Worm (Caenorhabditis elegans): Measurements from ENCODE around the gene str-27.

Gene str-27

DNA sequence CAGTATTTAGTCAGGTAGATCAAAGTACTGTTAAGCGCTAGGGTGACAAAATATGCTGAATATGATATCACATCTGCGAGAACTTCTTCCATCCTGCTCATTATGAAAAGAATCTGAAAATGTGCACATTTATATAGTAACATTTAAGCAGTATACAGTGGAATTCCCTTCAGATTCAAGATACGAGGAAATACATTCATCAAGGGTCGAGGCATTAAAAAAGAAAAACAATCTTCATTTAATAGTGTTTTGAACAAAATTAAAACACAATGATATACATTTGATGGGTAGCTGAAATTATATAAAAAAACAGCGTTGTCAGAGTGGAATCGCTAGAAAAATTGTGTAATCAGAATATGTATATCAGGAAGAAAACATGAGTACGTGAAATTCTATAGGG lies at the start of gene str-27:
Gene str-27, minus strand, starts transcription at position 101 of the 400 bp plus-strand sequence.
- TF ChIP-seq nhr-12 (tag; optimal IDR thresholded peaks at IDR 0.05) (no peak), nhr-76 (tag; optimal IDR thresholded peaks at IDR 0.05) (no peak), ceh-83 (GFP tag; optimal IDR thresholded peaks at IDR 0.05) (no peak), M03D4.4 (tag; optimal IDR thresholded peaks at IDR 0.05) (no peak), nhr-28 (tag; optimal IDR thresholded peaks at IDR 0.05) (no peak), hlh-1 (tag; optimal IDR thresholded peaks at IDR 0.05) (no peak), ham-2 (GFP tag; optimal IDR thresholded peaks at IDR 0.05) (no peak), unc-120 (tag; optimal IDR thresholded peaks at IDR 0.05; ENCODE audit: poor library complexity, severe bottlenecking) (no peak), pha-4 (tag; optimal IDR thresholded peaks at IDR 0.05) (no peak), lin-13 (tag; optimal IDR thresholded peaks at IDR 0.05) (no peak), unc-62 (GFP tag; optimal IDR thresholded peaks at IDR 0.05) (no peak), lin-32 (GFP tag; optimal IDR thresholded peaks at IDR 0.05) (no peak), cnd-1 (tag; optimal IDR thresholded peaks at IDR 0.05) (no peak)

DNA sequence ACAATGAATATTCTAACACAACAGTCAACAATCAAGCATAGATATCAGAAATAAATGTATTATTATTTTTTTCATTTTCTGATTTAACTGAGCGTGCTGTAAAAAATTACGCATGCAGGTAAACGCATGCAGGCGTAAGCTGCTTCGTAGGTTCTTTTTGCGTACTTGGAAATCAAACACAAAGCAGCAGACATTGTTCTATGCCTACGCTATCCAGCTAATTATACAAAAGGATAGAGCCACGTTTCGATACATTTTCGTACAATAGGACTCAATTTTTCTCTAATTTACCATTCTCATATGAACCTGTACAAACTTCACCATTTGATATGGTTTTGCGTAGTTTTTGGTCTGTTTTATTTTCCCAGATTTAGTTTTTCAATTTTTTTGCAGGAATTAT lies 46.9 kb upstream of the str-27 start, which contains the start of gene T26E4.3:
Gene T26E4.3, plus strand, starts transcription at position 301 of the 400 bp plus-strand sequence.
- no peak for TF ChIP-seq elt-3 (tag; optimal IDR thresholded peaks at IDR 0.05)
- no peak for TF ChIP-seq flh-1 (GFP tag; optimal IDR thresholded peaks at IDR 0.05)
- TF ChIP-seq ceh-39 (tag; optimal IDR thresholded peaks at IDR 0.05): no peak
- TF ChIP-seq hlh-1 (tag; optimal IDR thresholded peaks at IDR 0.05): no peak
- no peak for TF ChIP-seq mls-2 (tag; optimal IDR thresholded peaks at IDR 0.05)
- no peak for TF ChIP-seq blmp-1 (tag; optimal IDR thresholded peaks at IDR 0.05)
- no peak for TF ChIP-seq nhr-2 (tag; optimal IDR thresholded peaks at IDR 0.05)
- no peak for TF ChIP-seq ceh-43 (GFP tag; optimal IDR thresholded peaks at IDR 0.05)
- TF ChIP-seq sem-2 (GFP tag; optimal IDR thresholded peaks at IDR 0.05): no peak
- no peak for TF ChIP-seq tbx-8 (GFP tag; optimal IDR thresholded peaks at IDR 0.05)
- TF ChIP-seq unc-39 (tag; optimal IDR thresholded peaks at IDR 0.05): no peak
- TF ChIP-seq nhr-76 (tag; optimal IDR thresholded peaks at IDR 0.05): no peak
- TF ChIP-seq elt-1 (tag; optimal IDR thresholded peaks at IDR 0.05; ENCODE audit: borderline replicate concordance, insufficient read depth): no peak
- TF ChIP-seq drap-1 (GFP tag; optimal IDR thresholded peaks at IDR 0.05): no peak
- no peak for TF ChIP-seq lin-13 (tag; optimal IDR thresholded peaks at IDR 0.05)
- TF ChIP-seq ceh-83 (GFP tag; optimal IDR thresholded peaks at IDR 0.05): no peak
- no peak for TF ChIP-seq lsy-2 (tag; optimal IDR thresholded peaks at IDR 0.05)

DNA sequence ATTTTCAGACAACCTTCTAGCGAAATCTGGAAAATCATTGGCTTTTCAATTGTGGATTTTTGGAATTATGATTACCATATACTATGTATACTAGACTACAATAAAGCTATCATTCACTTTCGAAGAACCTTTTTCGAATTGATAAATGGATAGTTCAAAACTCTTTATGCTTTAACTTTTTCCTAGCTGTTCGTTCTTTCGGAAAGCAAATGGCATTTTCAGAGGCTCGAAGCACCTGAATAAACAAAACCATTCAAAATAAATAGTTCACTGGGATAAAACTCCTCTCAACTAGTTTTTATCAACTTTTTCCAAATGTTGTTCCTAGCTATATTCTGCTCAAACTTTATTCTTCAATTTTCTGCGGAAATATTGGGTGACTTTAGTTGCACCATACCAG lies 45.5 kb upstream of the str-27 start, which contains the start of gene T26E4.2:
Gene T26E4.2, plus strand, starts transcription at position 301 of the 400 bp plus-strand sequence.
- no peak for TF ChIP-seq drap-1 (GFP tag; optimal IDR thresholded peaks at IDR 0.05)
- no peak for TF ChIP-seq nhr-76 (tag; optimal IDR thresholded peaks at IDR 0.05)
- no peak for TF ChIP-seq ces-1 (GFP tag; optimal IDR thresholded peaks at IDR 0.05)
- TF ChIP-seq ceh-83 (GFP tag; optimal IDR thresholded peaks at IDR 0.05): no peak
- TF ChIP-seq sem-2 (GFP tag; optimal IDR thresholded peaks at IDR 0.05): no peak
- TF ChIP-seq mep-1 (tag; optimal IDR thresholded peaks at IDR 0.05): no peak
- no peak for TF ChIP-seq flh-1 (GFP tag; optimal IDR thresholded peaks at IDR 0.05)
- TF ChIP-seq unc-39 (tag; optimal IDR thresholded peaks at IDR 0.05): no peak
- TF ChIP-seq unc-120 (tag; optimal IDR thresholded peaks at IDR 0.05; ENCODE audit: poor library complexity, severe bottlenecking): no peak
- no peak for TF ChIP-seq nhr-28 (tag; optimal IDR thresholded peaks at IDR 0.05)
- TF ChIP-seq cnd-1 (tag; optimal IDR thresholded peaks at IDR 0.05): no peak
- no peak for TF ChIP-seq mab-5 (tag; optimal IDR thresholded peaks at IDR 0.05)
- TF ChIP-seq snpc-4 (tag; optimal IDR thresholded peaks at IDR 0.05): no peak
- no peak for TF ChIP-seq sptf-1 (tag; optimal IDR thresholded peaks at IDR 0.05)
- no peak for TF ChIP-seq ham-2 (GFP tag; optimal IDR thresholded peaks at IDR 0.05)
- no peak for TF ChIP-seq lsy-2 (tag; optimal IDR thresholded peaks at IDR 0.05)

DNA sequence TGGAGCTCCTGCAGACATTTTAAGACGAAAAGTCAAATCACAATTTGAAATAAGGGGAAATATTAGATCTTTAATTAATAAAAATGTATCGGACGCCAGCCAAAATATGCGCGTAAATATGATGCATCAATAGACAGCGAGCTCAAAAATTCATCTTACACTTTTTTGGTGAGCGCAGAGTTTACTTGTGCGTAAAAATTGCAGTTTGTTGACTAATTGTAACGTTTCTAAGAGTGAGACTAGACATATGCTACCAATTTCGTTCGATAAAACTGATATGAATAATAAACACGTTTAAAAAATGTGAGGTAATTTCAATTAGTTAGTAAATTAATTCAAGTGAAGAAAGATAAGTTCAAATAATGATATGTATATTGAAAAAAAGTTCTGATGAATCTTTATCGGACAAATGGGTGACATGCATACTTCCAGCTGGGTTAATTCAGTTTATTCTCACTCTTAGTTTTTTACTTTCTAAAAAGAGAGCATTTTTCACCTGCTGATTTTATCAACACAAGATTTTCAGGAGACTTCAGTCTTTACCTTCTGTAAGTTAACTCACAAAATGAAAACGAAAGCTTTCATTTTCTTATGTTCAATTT lies 43.6 kb upstream of the str-27 start, which contains the start of the genes nhr-285 and irld-52:
Gene nhr-285, minus strand, starts transcription at position 101 of the 602 bp plus-strand sequence.
Gene irld-52, plus strand, starts transcription at position 552 of the 602 bp plus-strand sequence.
- no peak for TF ChIP-seq drap-1 (GFP tag; optimal IDR thresholded peaks at IDR 0.05)
- TF ChIP-seq zip-8 (tag; optimal IDR thresholded peaks at IDR 0.05): no peak
- TF ChIP-seq blmp-1 (tag; optimal IDR thresholded peaks at IDR 0.05): no peak
- no peak for TF ChIP-seq unc-39 (tag; optimal IDR thresholded peaks at IDR 0.05)
- no peak for TF ChIP-seq bed-3 (GFP tag; optimal IDR thresholded peaks at IDR 0.05)
- TF ChIP-seq flh-1 (GFP tag; optimal IDR thresholded peaks at IDR 0.05): no peak
- no peak for TF ChIP-seq pha-4 (tag; optimal IDR thresholded peaks at IDR 0.05)

Data from whole organism, mixed stage, embryonic.